Worm (Caenorhabditis elegans): ENCODE results near the gene C53D6.4.

- TF ChIP-seq hlh-1 (tag; optimal IDR thresholded peaks at IDR 0.05) (peak; percentile 32), unc-62 (GFP tag; optimal IDR thresholded peaks at IDR 0.05) (no peak), ztf-11 (tag; optimal IDR thresholded peaks at IDR 0.05) (no peak), pha-4 (tag; optimal IDR thresholded peaks at IDR 0.05) (peak; percentile 56), elt-3 (tag; optimal IDR thresholded peaks at IDR 0.05) (no peak), snpc-4 (tag; optimal IDR thresholded peaks at IDR 0.05) (no peak)
These were observed 11.8 kb upstream of the C53D6.4 start, which contains the start of gene C53D6.6 for ce11 chrIV:9032550-9032949.
